Worm (Caenorhabditis elegans): ENCODE measurements around the gene grd-7.
A peak's percentile ranks its signal among the peaks of the same experiment; 100 is the strongest.

The grd-7 gene

DNA sequence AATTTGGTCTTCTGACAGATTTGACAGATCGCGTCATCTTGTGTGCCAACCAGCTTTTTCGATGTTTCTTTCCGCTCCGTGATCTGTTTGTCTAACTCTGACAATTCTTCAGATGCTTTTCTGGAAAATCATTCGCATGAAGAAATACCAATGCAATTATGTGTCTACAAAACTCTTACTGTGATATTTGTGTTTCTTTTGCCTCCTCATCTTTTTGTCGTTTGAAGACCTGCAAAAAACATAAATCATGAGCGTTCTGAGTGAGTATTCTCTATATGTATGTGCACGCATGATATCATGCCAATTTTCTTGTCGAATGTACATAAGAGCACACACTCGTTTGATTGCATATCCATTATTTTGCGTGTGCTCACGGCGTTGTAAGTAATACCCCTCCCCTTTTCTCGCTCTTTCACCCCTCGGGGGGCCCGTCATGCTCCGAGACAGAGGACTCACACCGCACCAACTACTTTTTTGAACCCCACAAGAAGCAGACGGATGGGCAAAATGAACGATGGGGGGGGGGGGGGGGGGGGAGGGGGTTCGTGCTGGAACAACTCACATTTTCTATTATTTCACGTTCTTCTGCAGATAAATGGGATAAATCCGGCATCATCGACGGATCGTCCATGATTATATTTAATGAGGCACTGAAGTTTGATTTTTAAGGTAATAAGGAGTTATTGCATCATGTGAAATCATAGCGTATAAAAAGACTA, 10.6 kb upstream of the grd-7 start, which contains the start of gene unc-10:
Gene unc-10 (minus strand): TSS at position 652 of the 719 bp plus-strand sequence.
- TF ChIP-seq ces-1 (GFP tag; optimal IDR thresholded peaks at IDR 0.05) (no peak), set-16 (GFP tag; IDR thresholded peaks at IDR 0.05) (peak; percentile 76), Y75B8A.6 (GFP tag; IDR thresholded peaks at IDR 0.05) (no peak), ctbp-1 (GFP tag; IDR thresholded peaks at IDR 0.05) (no peak), aha-1 (tag) (peak; percentile 34), unc-62 (GFP tag; optimal IDR thresholded peaks at IDR 0.05 in 1 of 2) (peak in 1 of 2 experiments; percentile 95), unc-62 (tag; optimal IDR thresholded peaks at IDR 0.05) (no peak)

DNA sequence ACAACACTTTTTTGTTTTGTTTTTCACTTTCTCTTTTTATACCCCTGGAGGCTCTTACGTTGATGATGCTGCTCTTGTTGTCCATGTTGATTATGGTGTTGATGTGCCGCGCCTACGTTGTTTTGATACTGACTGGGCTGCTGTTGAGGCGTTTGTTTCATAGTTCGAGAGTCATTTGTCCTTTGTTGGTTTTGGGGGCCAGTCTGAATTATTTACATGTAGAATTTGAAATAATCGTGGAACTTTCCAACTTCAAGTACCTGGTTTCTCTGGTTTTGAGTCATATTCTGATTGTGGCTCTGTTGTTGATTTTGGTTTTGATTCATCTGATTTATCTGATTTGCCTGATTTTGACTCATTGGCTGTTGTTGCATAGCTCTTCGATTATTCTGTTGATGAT, 8.8 kb upstream of the grd-7 start:
- peak in 1 of 2 experiments; percentile 95 for TF ChIP-seq unc-62 (GFP tag; optimal IDR thresholded peaks at IDR 0.05 in 1 of 2)
- no peak for TF ChIP-seq unc-62 (tag; optimal IDR thresholded peaks at IDR 0.05)
- no peak for TF ChIP-seq mes-2 (tag; optimal IDR thresholded peaks at IDR 0.05; ENCODE audit: poor library complexity, severe bottlenecking)

- TF ChIP-seq pqm-1 (tag; optimal IDR thresholded peaks at IDR 0.05) (no peak), hlh-11 (tag; optimal IDR thresholded peaks at IDR 0.05) (no peak), F10B5.3 (tag; optimal IDR thresholded peaks at IDR 0.05) (no peak), zag-1 (tag; optimal IDR thresholded peaks at IDR 0.05) (no peak), vab-7 (GFP tag; IDR thresholded peaks at IDR 0.05) (no peak), ztf-11 (tag; optimal IDR thresholded peaks at IDR 0.05) (no peak), mdt-29 (GFP tag; IDR thresholded peaks at IDR 0.05) (no peak), F44E2.7 (GFP tag; IDR thresholded peaks at IDR 0.05) (no peak), F26F4.8 (GFP tag; conservative IDR thresholded peaks at IDR 0.05) (no peak), tra-1 (GFP tag; IDR thresholded peaks at IDR 0.05) (no peak), lin-13 (GFP tag; optimal IDR thresholded peaks at IDR 0.05) (no peak), egl-27 (tag; optimal IDR thresholded peaks at IDR 0.05) (no peak), dmd-9 (GFP tag; IDR thresholded peaks at IDR 0.05) (no peak), lin-29 (GFP tag; IDR thresholded peaks at IDR 0.05) (no peak), Y75B8A.6 (GFP tag; IDR thresholded peaks at IDR 0.05) (no peak), rbr-2 (tag; optimal IDR thresholded peaks at IDR 0.05) (no peak), ctbp-1 (GFP tag; IDR thresholded peaks at IDR 0.05) (no peak), ceh-32 (tag; optimal IDR thresholded peaks at IDR 0.05; ENCODE audit: poor library complexity) (no peak), daf-12 (tag; optimal IDR thresholded peaks at IDR 0.05) (no peak), daf-19 (GFP tag; conservative IDR thresholded peaks at IDR 0.05) (no peak)
These were observed 2.7 kb upstream of the grd-7 start, which contains the start of gene F46H5.11 for ce11 chrX:7271968-7272367. Gene F46H5.11 (minus strand): TSS chrX:7272068.

- TF ChIP-seq unc-62 (GFP tag; optimal IDR thresholded peaks at IDR 0.05 in 1 of 2) (no peak), unc-62 (tag; optimal IDR thresholded peaks at IDR 0.05) (no peak), set-16 (GFP tag; IDR thresholded peaks at IDR 0.05) (peak; percentile 92)
These were observed 314 bp downstream of the grd-7 start for ce11 chrX:7268965-7269364.

ce11 chrX:7265348-7265747, 3.9 kb downstream of the grd-7 start, which contains the start of gene F46H5.2:
Gene F46H5.2 (plus strand): TSS chrX:7265648.
- TF ChIP-seq nhr-237 (tag; optimal IDR thresholded peaks at IDR 0.05), result no peak

ce11 chrX:7264591-7265306, 4.5 kb downstream of the grd-7 start:
- TF ChIP-seq jun-1 (tag; optimal IDR thresholded peaks at IDR 0.05), result peak; percentile 61
- TF ChIP-seq nhr-10 (tag; optimal IDR thresholded peaks at IDR 0.05), result peak; percentile 61
- no peak for TF ChIP-seq unc-39 (tag; optimal IDR thresholded peaks at IDR 0.05)
- TF ChIP-seq F37D6.2 (tag; optimal IDR thresholded peaks at IDR 0.05), result peak; percentile 78
- TF ChIP-seq nhr-28 (tag; optimal IDR thresholded peaks at IDR 0.05), result peak; percentile 91
- no peak for TF ChIP-seq T20F7.1 (GFP tag; optimal IDR thresholded peaks at IDR 0.05)
- peak; percentile 72 for TF ChIP-seq ama-1 (optimal IDR thresholded peaks at IDR 0.05)
- peak; percentile 81 for TF ChIP-seq hlh-30 (tag; optimal IDR thresholded peaks at IDR 0.05; ENCODE audit: insufficient read depth)
- 0 out of 2 replicates have a peak, but pooled peaks have one; percentile 9 for TF ChIP-seq dmd-8 (GFP tag; IDR thresholded peaks at IDR 0.05)
- TF ChIP-seq dmd-9 (GFP tag; IDR thresholded peaks at IDR 0.05), result 0 out of 2 replicates have a peak, but pooled peaks have one; percentile 26
- peak; percentile 96 for TF ChIP-seq hmg-1.1 (GFP tag; IDR thresholded peaks at IDR 0.05)
- TF ChIP-seq zip-11 (GFP tag; IDR thresholded peaks at IDR 0.05), result no peak
- no peak for TF ChIP-seq lin-39 (tag; optimal IDR thresholded peaks at IDR 0.05)
- TF ChIP-seq unc-130 (GFP tag; optimal IDR thresholded peaks at IDR 0.05), result no peak
- no peak for TF ChIP-seq nhr-76 (tag; optimal IDR thresholded peaks at IDR 0.05)
- no peak for TF ChIP-seq nhr-237 (tag; optimal IDR thresholded peaks at IDR 0.05)

Data from whole organism, L4 larva.